Fruit fly (Drosophila melanogaster) whole organism, embryonic: ENCODE measurements around the gene CG10232.

Experiments used
- Blimp-1 ChIP-seq: fragments of 200-800 bp; sonication (Bioruptor generic); optimal IDR thresholded peaks from 3 replicates; lab custom pipeline; 2018; ENCODE audit warnings: missing biosample characterization, missing genetic modification characterization, mild to moderate bottlenecking, moderate library complexity, missing genetic modification reagents
- CG10654 ChIP-seq: fragments of 200-800 bp; sonication (Bioruptor generic); optimal IDR thresholded peaks from 2 replicates; lab custom pipeline; 2016; ENCODE audit warnings: missing biosample characterization, missing genetic modification characterization
- CG11093 ChIP-seq: fragments of 200-800 bp; sonication (Bioruptor generic); IDR thresholded peaks from 3 replicates; pipeline ENCODE4 v1.3.6; 2022; ENCODE audit warnings: missing biosample characterization, missing genetic modification characterization
- CG11504 ChIP-seq: fragments of 200-800 bp; sonication (Bioruptor generic); optimal IDR thresholded peaks from 3 replicates; lab custom pipeline; 2019; ENCODE audit warnings: missing biosample characterization, mild to moderate bottlenecking, missing genetic modification characterization, moderate library complexity
- CG13424 ChIP-seq: fragments of 200-800 bp; sonication (Bioruptor generic); optimal IDR thresholded peaks from 2 replicates; lab custom pipeline; 2019; ENCODE audit warnings: missing biosample characterization, mild to moderate bottlenecking, missing genetic modification characterization, moderate library complexity
- CG14050 ChIP-seq: fragments of 200-800 bp; sonication (Bioruptor generic); IDR thresholded peaks from 3 replicates; pipeline ENCODE4 v1.3.6; 2022; ENCODE audit warnings: missing biosample characterization, missing genetic modification characterization
- CG15073 ChIP-seq: fragments of 200-800 bp; sonication (Bioruptor generic); optimal IDR thresholded peaks from 2 replicates; lab custom pipeline; 2016; ENCODE audit warnings: missing biosample characterization, missing genetic modification characterization
- CG1529 ChIP-seq: fragments of 200-800 bp; sonication (Bioruptor generic); optimal IDR thresholded peaks from 3 replicates; lab custom pipeline; 2018; ENCODE audit warnings: missing biosample characterization, missing genetic modification characterization
- CG16815 ChIP-seq: fragments of 200-800 bp; sonication (Bioruptor generic); optimal IDR thresholded peaks from 3 replicates; lab custom pipeline; 2017; ENCODE audit warnings: missing biosample characterization, mild to moderate bottlenecking, missing genetic modification characterization
- CG31365 ChIP-seq: fragments of 200-800 bp; sonication (Bioruptor generic); optimal IDR thresholded peaks from 2 replicates; lab custom pipeline; 2018; ENCODE audit warnings: missing biosample characterization, mild to moderate bottlenecking, missing genetic modification characterization
- CG32772 ChIP-seq: fragments of 200-800 bp; sonication (Bioruptor generic); IDR thresholded peaks from 2 replicates; pipeline ENCODE4 v1.3.6; 2022; ENCODE audit warnings: missing biosample characterization, missing genetic modification characterization
- CG33213 ChIP-seq: fragments of 200-800 bp; sonication (Bioruptor generic); optimal IDR thresholded peaks from 3 replicates; lab custom pipeline; 2016; ENCODE audit warnings: missing biosample characterization, missing genetic modification characterization
- CG33557 ChIP-seq: fragments of 200-800 bp; sonication (Bioruptor generic); optimal IDR thresholded peaks from 2 replicates; lab custom pipeline; 2019; ENCODE audit warnings: missing biosample characterization, mild to moderate bottlenecking, missing genetic modification characterization, moderate library complexity
- CG34422 ChIP-seq: fragments of 200-800 bp; sonication (Bioruptor generic); IDR thresholded peaks from 3 replicates; pipeline ENCODE4 v1.3.6; 2022; ENCODE audit warnings: missing biosample characterization, missing genetic modification characterization
- CG3726 ChIP-seq: fragments of 200-800 bp; sonication (Bioruptor generic); IDR thresholded peaks from 3 replicates; pipeline ENCODE4, ENCODE4 v1.3.6; 2022; ENCODE audit warnings: missing biosample characterization, missing genetic modification characterization
- CG6854 ChIP-seq: fragments of 200-800 bp; sonication (Bioruptor generic); optimal IDR thresholded peaks from 3 replicates; lab custom pipeline; 2017; ENCODE audit warnings: missing biosample characterization, mild to moderate bottlenecking, missing genetic modification characterization
- CG8290 ChIP-seq, 3 experiments: fragments of 200-800 bp; sonication (Bioruptor generic); optimal IDR thresholded peaks; 2 replicates each; lab custom pipeline; 2016 to 2019; ENCODE audit warnings: missing biosample characterization in 3 of 3, missing genetic modification characterization in 3 of 3, mild to moderate bottlenecking in 2 of 3, moderate library complexity in 1 of 3
- CG9876 ChIP-seq: fragments of 200-800 bp; sonication (Bioruptor generic); optimal IDR thresholded peaks from 2 replicates; lab custom pipeline; 2016; ENCODE audit warnings: missing biosample characterization, missing genetic modification characterization
- Dfd ChIP-seq, 2 experiments: fragments of >200 bp; optimal IDR thresholded peaks; 2 replicates each; lab custom pipeline; 2017; ENCODE audit warnings: missing biosample characterization in 2 of 2, missing genetic modification characterization in 2 of 2
- GATAe ChIP-seq: fragments of 200-800 bp; sonication (Bioruptor generic); conservative IDR thresholded peaks from 2 replicates; pipeline ENCODE4 v1.3.6; 2022; ENCODE audit warnings: missing biosample characterization, missing genetic modification characterization
- HmgD ChIP-seq: fragments of 200-800 bp; sonication (Bioruptor generic); optimal IDR thresholded peaks from 3 replicates; lab custom pipeline; 2016; ENCODE audit warnings: missing biosample characterization, missing genetic modification characterization
- Lpt ChIP-seq: fragments of >200 bp; optimal IDR thresholded peaks from 2 replicates; lab custom pipeline; 2018; ENCODE audit warnings: missing biosample characterization, missing genetic modification characterization
- MESR4 ChIP-seq: fragments of 200-800 bp; sonication (Bioruptor generic); optimal IDR thresholded peaks from 2 replicates; lab custom pipeline; 2018; ENCODE audit warnings: missing biosample characterization, mild to moderate bottlenecking, missing genetic modification characterization, moderate library complexity
- MTF-1 ChIP-seq: fragments of 200-800 bp; sonication (Bioruptor generic); optimal IDR thresholded peaks from 2 replicates; lab custom pipeline; 2018; ENCODE audit warnings: missing biosample characterization, mild to moderate bottlenecking, missing genetic modification characterization, borderline replicate concordance
- Meics ChIP-seq: fragments of 200-800 bp; sonication (Bioruptor generic); optimal IDR thresholded peaks from 2 replicates; lab custom pipeline; 2017; ENCODE audit warnings: missing biosample characterization, mild to moderate bottlenecking, missing genetic modification characterization
- Mrtf ChIP-seq: fragments of 200-800 bp; sonication (Bioruptor generic); IDR thresholded peaks from 3 replicates; pipeline ENCODE4 v1.3.6; 2022; ENCODE audit warnings: missing biosample characterization, missing genetic modification characterization
- Oaz ChIP-seq: fragments of 200-800 bp; sonication (Bioruptor generic); IDR thresholded peaks from 2 replicates; pipeline ENCODE4 v1.3.6; 2022; ENCODE audit warnings: missing biosample characterization, missing genetic modification characterization
- Rx ChIP-seq: fragments of 200-800 bp; sonication (Bioruptor generic); IDR thresholded peaks from 2 replicates; pipeline ENCODE4 v1.3.6; 2022; ENCODE audit warnings: missing biosample characterization, missing genetic modification characterization
- al ChIP-seq: fragments of 200-800 bp; sonication (Bioruptor generic); IDR thresholded peaks from 2 replicates; pipeline ENCODE4 v1.3.6; 2022; ENCODE audit warnings: missing biosample characterization, missing genetic modification characterization
- aop ChIP-seq: fragments of 200-800 bp; sonication (Bioruptor generic); IDR thresholded peaks from 2 replicates; pipeline ENCODE4 v1.3.6; 2022; ENCODE audit warnings: missing biosample characterization, missing genetic modification characterization
- ase ChIP-seq: fragments of 200-800 bp; sonication (Bioruptor generic); IDR thresholded peaks from 3 replicates; pipeline ENCODE4 v1.3.6; 2022; ENCODE audit warnings: missing biosample characterization, missing genetic modification characterization
- bcd ChIP-seq: fragments of 200-800 bp; sonication (Bioruptor generic); optimal IDR thresholded peaks from 2 replicates; lab custom pipeline; 2017; ENCODE audit warnings: missing biosample characterization, mild to moderate bottlenecking, missing genetic modification characterization
- bigmax ChIP-seq: fragments of 200-800 bp; sonication (Bioruptor generic); optimal IDR thresholded peaks from 2 replicates; lab custom pipeline; 2018; ENCODE audit warnings: missing biosample characterization, mild to moderate bottlenecking, missing genetic modification characterization
- cato ChIP-seq: fragments of 200-800 bp; sonication (Bioruptor generic); optimal IDR thresholded peaks from 2 replicates; lab custom pipeline; 2016; ENCODE audit warnings: missing biosample characterization, missing genetic modification characterization, borderline replicate concordance
- crc ChIP-seq: fragments of 200-800 bp; sonication (Bioruptor generic); optimal IDR thresholded peaks from 2 replicates; lab custom pipeline; 2016; ENCODE audit warnings: missing biosample characterization, missing genetic modification characterization
- eyg ChIP-seq: fragments of 200-800 bp; sonication (Bioruptor generic); optimal IDR thresholded peaks from 3 replicates; lab custom pipeline; 2016; ENCODE audit warnings: missing biosample characterization, missing genetic modification characterization
- gce ChIP-seq: fragments of 200-800 bp; sonication (Bioruptor generic); IDR thresholded peaks from 3 replicates; pipeline ENCODE4 v1.3.6; 2022; ENCODE audit warnings: missing biosample characterization, missing genetic modification characterization
- hkb ChIP-seq, 2 experiments: fragments of 200-800 bp in 1 of 2; fragments of >200 bp in 1 of 2; sonication (Bioruptor generic) in 1 of 2; IDR thresholded peaks in 1 of 2; optimal IDR thresholded peaks in 1 of 2; 2 replicates each; pipeline versions ENCODE4 v1.3.6 to Lab custom; 2017 to 2022; ENCODE audit warnings: missing biosample characterization in 1 of 2, missing genetic modification characterization in 1 of 2
- kni ChIP-seq: fragments of 200-800 bp; sonication (Bioruptor generic); optimal IDR thresholded peaks from 3 replicates; lab custom pipeline; 2017; ENCODE audit warnings: mild to moderate bottlenecking, missing biosample characterization, missing genetic modification reagents, missing genetic modification characterization
- mld ChIP-seq: fragments of 200-800 bp; sonication (Bioruptor generic); IDR thresholded peaks from 3 replicates; pipeline ENCODE4 v1.3.6; 2022; ENCODE audit warnings: missing biosample characterization, missing genetic modification characterization; ENCODE audit not compliant: partially characterized antibody
- nerfin-2 ChIP-seq: fragments of 200-800 bp; sonication (Bioruptor generic); IDR thresholded peaks from 2 replicates; pipeline ENCODE4 v1.3.6; 2022; ENCODE audit warnings: missing biosample characterization, missing genetic modification characterization; ENCODE audit not compliant: partially characterized antibody
- org-1 ChIP-seq: fragments of 200-800 bp; sonication (Bioruptor generic); optimal IDR thresholded peaks from 2 replicates; lab custom pipeline; 2017; ENCODE audit warnings: missing biosample characterization, missing genetic modification characterization
- pho ChIP-seq: fragments of 200-800 bp; sonication (Bioruptor generic); optimal IDR thresholded peaks from 2 replicates; lab custom pipeline; 2016; ENCODE audit warnings: missing biosample characterization, missing genetic modification characterization
- pita ChIP-seq: fragments of 200-800 bp; sonication (Bioruptor generic); optimal IDR thresholded peaks from 2 replicates; lab custom pipeline; 2017; ENCODE audit warnings: missing biosample characterization, mild to moderate bottlenecking, missing genetic modification characterization
- psq ChIP-seq: fragments of 200-800 bp; sonication (Bioruptor generic); optimal IDR thresholded peaks from 2 replicates; lab custom pipeline; 2017; ENCODE audit warnings: missing biosample characterization, missing genetic modification characterization
- stwl ChIP-seq: fragments of 200-800 bp; sonication (Bioruptor generic); optimal IDR thresholded peaks from 3 replicates; lab custom pipeline; 2018; ENCODE audit warnings: missing biosample characterization, mild to moderate bottlenecking, missing genetic modification characterization, moderate library complexity
- tna ChIP-seq: fragments of 200-800 bp; sonication (Bioruptor generic); IDR thresholded peaks from 2 replicates; pipeline ENCODE4 v1.3.6; 2022; ENCODE audit warnings: missing biosample characterization, missing genetic modification characterization; ENCODE audit not compliant: partially characterized antibody
- wdn ChIP-seq: fragments of 200-800 bp; sonication (Bioruptor generic); IDR thresholded peaks from 2 replicates; pipeline ENCODE4 v1.3.6; 2022; ENCODE audit warnings: missing biosample characterization, missing genetic modification characterization

The CG10232 gene

DNA sequence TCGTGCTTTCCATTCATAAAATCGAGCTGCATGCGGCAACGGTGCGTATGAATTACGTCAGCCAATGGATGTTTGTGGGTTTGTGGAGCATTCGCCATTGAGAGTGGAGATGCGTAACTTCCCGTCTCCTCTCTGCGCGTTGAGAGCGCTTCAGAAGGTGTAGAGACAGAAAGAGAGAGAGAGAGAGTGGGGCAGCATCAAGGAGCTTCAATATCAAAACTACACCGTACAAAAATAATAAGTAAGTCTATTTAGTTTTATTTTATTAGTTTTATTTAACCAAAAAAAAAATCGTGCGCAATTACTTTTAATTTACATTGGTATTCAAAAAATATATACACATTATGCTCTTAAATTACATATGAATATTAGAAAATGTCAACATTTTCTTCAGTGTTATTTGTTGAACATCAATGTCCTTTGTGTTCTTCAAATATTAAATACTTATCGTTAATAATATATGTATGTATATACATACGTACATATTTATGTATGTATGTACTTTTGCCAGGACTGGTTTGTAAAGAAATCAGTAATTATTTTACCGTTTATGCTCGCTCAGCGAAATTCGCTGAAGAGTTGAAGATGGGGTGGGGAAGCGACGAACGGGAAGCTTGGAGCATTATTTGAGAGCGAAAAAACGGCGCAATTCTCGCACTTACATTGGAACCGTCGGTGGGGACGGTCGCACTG, 1.4 kb upstream of the CG10232 start, which contains the start of gene CG10365 (continued):
- TF ChIP-seq pita (GFP tag; lab: Kevin White, UChicago), result no peak
- TF ChIP-seq pho (GFP tag; lab: Kevin White, UChicago), result no peak
- peak; percentile 72 for TF ChIP-seq org-1 (GFP tag; lab: Kevin White, UChicago)
- no peak for TF ChIP-seq Dfd (GFP tag; optimal IDR thresholded peaks at IDR 0.05; lab: Kevin White, UChicago)
- no peak for TF ChIP-seq CG33557 (GFP tag; lab: Kevin White, UChicago)
- peak; percentile 92 for TF ChIP-seq CG13424 (tag; lab: Kevin White, UChicago)
- TF ChIP-seq CG3726 (GFP tag; lab: Robert Waterston, UW), result peak; percentile 66; the same call in 1 of the 3 replicates
- TF ChIP-seq Mrtf (GFP tag; lab: Robert Waterston, UW), result peak; percentile 20; the same call in 1 of the 3 replicates
- peak; percentile 76 for TF ChIP-seq CG34422
- TF ChIP-seq CG11504, result peak; percentile 95
- TF ChIP-seq hkb (optimal IDR thresholded peaks at IDR 0.05; lab: Kevin White, UChicago), result no peak
- peak; percentile 84 for TF ChIP-seq hkb (GFP tag; IDR thresholded peaks at IDR 0.05; lab: Robert Waterston, UW)
- TF ChIP-seq bcd, result peak; percentile 80
- no peak; the same call in 1 of the 2 replicates for TF ChIP-seq tna (GFP tag; lab: Robert Waterston, UW)
- peak; percentile 68 for TF ChIP-seq al (GFP tag; lab: Robert Waterston, UW)
- peak; percentile 23 for TF ChIP-seq cato (GFP tag; lab: Kevin White, UChicago)
- no peak for TF ChIP-seq Lpt (GFP tag; lab: Kevin White, UChicago)
- TF ChIP-seq CG10654 (GFP tag; lab: Kevin White, UChicago), result peak; percentile 73
- TF ChIP-seq stwl (tag; lab: Kevin White, UChicago), result no peak
- TF ChIP-seq CG8290 (GFP tag; optimal IDR thresholded peaks at IDR 0.05; lab: Kevin White, UChicago), result peak; percentile 26
- TF ChIP-seq CG8290 (tag; optimal IDR thresholded peaks at IDR 0.05; lab: Kevin White, UChicago), result no peak
- TF ChIP-seq Meics, result peak; percentile 93
- TF ChIP-seq Oaz (GFP tag; lab: Robert Waterston, UW), result peak; percentile 67
- TF ChIP-seq CG31365 (tag; lab: Kevin White, UChicago), result no peak
- peak; percentile 85 for TF ChIP-seq Blimp-1 (GFP tag; lab: Kevin White, UChicago)
- TF ChIP-seq psq, result peak; percentile 52
- TF ChIP-seq bigmax (GFP tag; lab: Kevin White, UChicago), result no peak
- no peak for TF ChIP-seq MESR4 (GFP tag; lab: Kevin White, UChicago)
- no peak for TF ChIP-seq HmgD (GFP tag; lab: Kevin White, UChicago)
- no peak for TF ChIP-seq CG33213
- no peak for TF ChIP-seq crc (GFP tag; lab: Kevin White, UChicago)
- TF ChIP-seq gce (GFP tag; lab: Robert Waterston, UW), result peak; percentile 87; the same call in 2 of the 3 replicates
- TF ChIP-seq CG32772 (GFP tag; lab: Robert Waterston, UW), result peak; percentile 85
- TF ChIP-seq mld, result no peak
- TF ChIP-seq CG9876, result no peak
- TF ChIP-seq nerfin-2 (GFP tag; lab: Robert Waterston, UW), result no peak
- TF ChIP-seq CG15073 (GFP tag; lab: Kevin White, UChicago), result no peak
- TF ChIP-seq eyg (GFP tag; lab: Kevin White, UChicago), result no peak
- peak; percentile 58; the same call in 1 of the 3 replicates for TF ChIP-seq ase
- peak; percentile 69; the same call in 2 of the 3 replicates for TF ChIP-seq CG11093 (GFP tag; lab: Robert Waterston, UW)
- TF ChIP-seq wdn, result peak; percentile 70
- no peak for TF ChIP-seq aop (GFP tag; lab: Robert Waterston, UW)
- TF ChIP-seq CG16815 (GFP tag; lab: Kevin White, UChicago), result peak; percentile 45
- TF ChIP-seq Rx (GFP tag; lab: Robert Waterston, UW), result no peak
- peak; percentile 70; the same call in 2 of the 3 replicates for TF ChIP-seq CG14050 (GFP tag; lab: Robert Waterston, UW)
- peak; percentile 30; the same call in 1 of the 2 replicates for TF ChIP-seq GATAe (GFP tag; lab: Robert Waterston, UW)
- TF ChIP-seq CG6854 (GFP tag; lab: Kevin White, UChicago), result peak; percentile 91
- peak; percentile 58 for TF ChIP-seq MTF-1 (GFP tag; lab: Kevin White, UChicago)
- no peak for TF ChIP-seq kni (GFP tag; lab: Kevin White, UChicago)
- peak; percentile 17 for TF ChIP-seq CG1529 (GFP tag; lab: Kevin White, UChicago)
